Worm (Caenorhabditis elegans) whole organism, early embryonic: ENCODE results near the gene slmp-1.

Source experiments
- B0310.2 ChIP-seq: sonication (generic microtip); optimal IDR thresholded peaks from 2 replicates; lab custom pipeline; 2016; ENCODE audit warnings: mild to moderate bottlenecking, missing genetic modification characterization, missing compliant biosample characterization
- F13C5.2 ChIP-seq: sonication (generic microtip); optimal IDR thresholded peaks from 2 replicates; lab custom pipeline; 2017; ENCODE audit warnings: mild to moderate bottlenecking, missing genetic modification characterization, inconsistent platforms, missing compliant biosample characterization
- aly-1 ChIP-seq: sonication (generic microtip); optimal IDR thresholded peaks from 2 replicates; lab custom pipeline; 2016; ENCODE audit warnings: missing genetic modification characterization, missing compliant biosample characterization
- ama-1 ChIP-seq: fragments of 150-350 bp; optimal IDR thresholded peaks from 2 replicates; lab custom pipeline; 2014
- ceh-13 ChIP-seq: fragments of 200-800 bp; sonication (Bioruptor generic); optimal IDR thresholded peaks from 2 replicates; lab custom pipeline; 2018; ENCODE audit warnings: mild to moderate bottlenecking, missing genetic modification characterization, missing compliant biosample characterization
- ceh-36 ChIP-seq: sonication (generic microtip); optimal IDR thresholded peaks from 2 replicates; lab custom pipeline; 2016; ENCODE audit warnings: missing genetic modification characterization, inconsistent platforms, missing compliant biosample characterization
- ets-7 ChIP-seq: sonication (generic microtip); optimal IDR thresholded peaks from 2 replicates; lab custom pipeline; 2016; ENCODE audit warnings: missing genotype, missing genetic modification characterization, missing compliant biosample characterization
- flt-1 ChIP-seq: fragments of 200-800 bp; sonication (Bioruptor generic); IDR thresholded peaks from 2 replicates; pipeline ENCODE4 v1.3.6; 2022; ENCODE audit warnings: missing genetic modification characterization, missing compliant biosample characterization
- hmbx-1 ChIP-seq: sonication (generic microtip); optimal IDR thresholded peaks from 2 replicates; lab custom pipeline; 2016; ENCODE audit warnings: mild to moderate bottlenecking, missing genetic modification characterization, missing compliant biosample characterization
- hmg-4 ChIP-seq: fragments of 200-800 bp; sonication (Bioruptor generic); optimal IDR thresholded peaks from 2 replicates; lab custom pipeline; 2018; ENCODE audit warnings: mild to moderate bottlenecking, missing genetic modification characterization, missing compliant biosample characterization
- hnd-1 ChIP-seq: sonication (generic microtip); optimal IDR thresholded peaks from 2 replicates; lab custom pipeline; 2016; ENCODE audit warnings: missing genetic modification characterization, missing compliant biosample characterization
- pes-1 ChIP-seq: fragments of 200-800 bp; sonication (Bioruptor generic); IDR thresholded peaks from 2 replicates; pipeline ENCODE4 v1.3.6; 2022; ENCODE audit warnings: missing genetic modification reagents, missing genetic modification characterization, missing compliant biosample characterization
- scrt-1 ChIP-seq: fragments of 200-800 bp; sonication (Bioruptor generic); IDR thresholded peaks from 2 replicates; pipeline ENCODE4 v1.3.6; 2022; ENCODE audit warnings: missing genetic modification characterization, missing compliant biosample characterization
- sea-1 ChIP-seq: fragments of 200-800 bp; sonication (Bioruptor generic); conservative IDR thresholded peaks from 2 replicates; pipeline ENCODE4 v1.3.6; 2022; ENCODE audit warnings: missing genetic modification characterization, missing compliant biosample characterization
- tbx-11 ChIP-seq: fragments of 200-800 bp; sonication (Bioruptor generic); IDR thresholded peaks from 2 replicates; pipeline ENCODE4 v1.3.6; 2022; ENCODE audit warnings: missing genetic modification characterization, missing compliant biosample characterization
- tbx-37 ChIP-seq: fragments of 200-800 bp; sonication (Bioruptor generic); conservative IDR thresholded peaks from 2 replicates; pipeline ENCODE4 v1.3.6; 2022; ENCODE audit warnings: missing genetic modification reagents, missing genetic modification characterization, missing compliant biosample characterization
- tra-4 ChIP-seq: sonication (generic microtip); optimal IDR thresholded peaks from 2 replicates; lab custom pipeline; 2017; ENCODE audit warnings: missing genetic modification characterization, missing compliant biosample characterization

slmp-1 gene

ce11 chrIV:3252047-3252446 is 38.5 kb downstream of the slmp-1 start:
- no peak for TF ChIP-seq flt-1 (GFP tag; lab: Robert Waterston, UW)

- TF ChIP-seq ceh-36 (tag; lab: Kevin White, UChicago) (no peak), sea-1 (GFP tag; lab: Robert Waterston, UW) (no peak), B0310.2 (tag; lab: Kevin White, UChicago) (no peak), tbx-11 (GFP tag; lab: Robert Waterston, UW) (no peak), ets-7 (tag; lab: Kevin White, UChicago) (no peak), aly-1 (tag; lab: Kevin White, UChicago) (no peak), pes-1 (GFP tag; lab: Robert Waterston, UW) (no peak), hnd-1 (no peak), scrt-1 (GFP tag; lab: Robert Waterston, UW) (no peak), tra-4 (tag; lab: Kevin White, UChicago) (no peak), hmbx-1 (no peak), ama-1 (lab: Kevin White, UChicago) (no peak), hmg-4 (no peak)
Measured at ce11 chrIV:3254443-3254842, 40.9 kb downstream of the slmp-1 start, which contains the start of gene dmd-9. Gene dmd-9, minus strand, starts transcription at chrIV:3254543.

ce11 chrIV:3256866-3257265 is 43.3 kb downstream of the slmp-1 start:
- TF ChIP-seq aly-1 (tag; lab: Kevin White, UChicago): no peak
- no peak for TF ChIP-seq ama-1 (lab: Kevin White, UChicago)
- TF ChIP-seq ets-7 (tag; lab: Kevin White, UChicago): no peak
- TF ChIP-seq F13C5.2 (tag; lab: Kevin White, UChicago): no peak

ce11 chrIV:3258528-3258927 is 45.0 kb downstream of the slmp-1 start, which contains the start of gene T26C12.1:
Gene T26C12.1, plus strand, starts transcription at chrIV:3258910.
- TF ChIP-seq flt-1 (GFP tag; lab: Robert Waterston, UW) (no peak), sea-1 (GFP tag; lab: Robert Waterston, UW) (no peak), ceh-13 (GFP tag; lab: Kevin White, UChicago) (no peak), tbx-37 (no peak), hmbx-1 (no peak), ceh-36 (tag; lab: Kevin White, UChicago) (no peak), hmg-4 (no peak), ama-1 (lab: Kevin White, UChicago) (no peak)

ce11 chrIV:3260216-3260615 is 46.7 kb downstream of the slmp-1 start:
- TF ChIP-seq ets-7 (tag; lab: Kevin White, UChicago) (no peak), hnd-1 (no peak), aly-1 (tag; lab: Kevin White, UChicago) (no peak), pes-1 (GFP tag; lab: Robert Waterston, UW) (no peak), sea-1 (GFP tag; lab: Robert Waterston, UW) (no peak), scrt-1 (GFP tag; lab: Robert Waterston, UW) (no peak), hmbx-1 (no peak), tra-4 (tag; lab: Kevin White, UChicago) (no peak), F13C5.2 (tag; lab: Kevin White, UChicago) (no peak), ama-1 (lab: Kevin White, UChicago) (no peak), tbx-37 (no peak), hmg-4 (no peak), ceh-36 (tag; lab: Kevin White, UChicago) (no peak), ceh-13 (GFP tag; lab: Kevin White, UChicago) (no peak), flt-1 (GFP tag; lab: Robert Waterston, UW) (no peak), B0310.2 (tag; lab: Kevin White, UChicago) (no peak), tbx-11 (GFP tag; lab: Robert Waterston, UW) (no peak)

- TF ChIP-seq flt-1 (GFP tag; lab: Robert Waterston, UW) (no peak), pes-1 (GFP tag; lab: Robert Waterston, UW) (no peak), aly-1 (tag; lab: Kevin White, UChicago) (no peak), tbx-11 (GFP tag; lab: Robert Waterston, UW) (no peak), tra-4 (tag; lab: Kevin White, UChicago) (no peak), F13C5.2 (tag; lab: Kevin White, UChicago) (no peak), ceh-36 (tag; lab: Kevin White, UChicago) (no peak), tbx-37 (no peak), hmbx-1 (no peak), hmg-4 (no peak), ets-7 (tag; lab: Kevin White, UChicago) (no peak), ama-1 (lab: Kevin White, UChicago) (no peak), scrt-1 (GFP tag; lab: Robert Waterston, UW) (no peak), sea-1 (GFP tag; lab: Robert Waterston, UW) (no peak), hnd-1 (no peak), B0310.2 (tag; lab: Kevin White, UChicago) (no peak)
Measured at ce11 chrIV:3261761-3262160, 48.2 kb downstream of the slmp-1 start.

- no peak for TF ChIP-seq tbx-37
- TF ChIP-seq ets-7 (tag; lab: Kevin White, UChicago): no peak
- TF ChIP-seq flt-1 (GFP tag; lab: Robert Waterston, UW): no peak
- no peak for TF ChIP-seq aly-1 (tag; lab: Kevin White, UChicago)
- no peak for TF ChIP-seq sea-1 (GFP tag; lab: Robert Waterston, UW)
- TF ChIP-seq ceh-36 (tag; lab: Kevin White, UChicago): no peak
- TF ChIP-seq tra-4 (tag; lab: Kevin White, UChicago): no peak
- no peak for TF ChIP-seq ama-1 (lab: Kevin White, UChicago)
- no peak for TF ChIP-seq pes-1 (GFP tag; lab: Robert Waterston, UW)
- no peak for TF ChIP-seq hmbx-1
- no peak for TF ChIP-seq ceh-13 (GFP tag; lab: Kevin White, UChicago)
- no peak for TF ChIP-seq F13C5.2 (tag; lab: Kevin White, UChicago)
- no peak for TF ChIP-seq hnd-1
- no peak for TF ChIP-seq B0310.2 (tag; lab: Kevin White, UChicago)
- TF ChIP-seq tbx-11 (GFP tag; lab: Robert Waterston, UW): no peak
- TF ChIP-seq hmg-4: no peak
Measured at ce11 chrIV:3265657-3266056, 52.1 kb downstream of the slmp-1 start, which contains the start of gene T26C12.2. Gene T26C12.2, minus strand, starts transcription at chrIV:3265757.
